Fruit fly (Drosophila melanogaster) whole organism, adult: ENCODE data around the gene CG31706.

Source experiments
- CG12768 ChIP-seq: fragments of 200-800 bp; sonication (Bioruptor generic); optimal IDR thresholded peaks from 2 replicates; lab custom pipeline; 2017; ENCODE audit warnings: missing biosample characterization, missing genetic modification characterization, mild to moderate bottlenecking, moderate library complexity, missing genetic modification reagents
- CG1620 ChIP-seq: fragments of 200-800 bp; sonication (Bioruptor generic); optimal IDR thresholded peaks from 2 replicates; lab custom pipeline; 2016; ENCODE audit warnings: missing biosample characterization, missing genetic modification characterization
- CG33017 ChIP-seq: fragments of 200-800 bp; sonication (Bioruptor generic); optimal IDR thresholded peaks from 2 replicates; lab custom pipeline; 2018; ENCODE audit warnings: missing biosample characterization, mild to moderate bottlenecking, missing genetic modification characterization, moderate library complexity
- CG7101 ChIP-seq: fragments of 200-800 bp; sonication (Bioruptor generic); optimal IDR thresholded peaks from 2 replicates; lab custom pipeline; 2018; ENCODE audit warnings: missing biosample characterization, mild to moderate bottlenecking, missing genetic modification characterization, moderate library complexity
- Mnt ChIP-seq: fragments of 200-800 bp; sonication (Bioruptor generic); optimal IDR thresholded peaks from 2 replicates; lab custom pipeline; 2016; ENCODE audit warnings: missing biosample characterization, mild to moderate bottlenecking, missing genetic modification characterization
- cic ChIP-seq: fragments of 200-800 bp; sonication (Bioruptor generic); optimal IDR thresholded peaks from 2 replicates; lab custom pipeline; 2017; ENCODE audit warnings: missing biosample characterization, mild to moderate bottlenecking, missing genetic modification characterization, moderate library complexity
- kay ChIP-seq: fragments of 200-800 bp; sonication (Bioruptor generic); peaks from one replicate; lab custom pipeline; 2016; ENCODE audit warnings: missing biosample characterization, missing genetic modification characterization, borderline replicate concordance
- toe ChIP-seq: fragments of 200-800 bp; sonication (Bioruptor generic); optimal IDR thresholded peaks from 2 replicates; lab custom pipeline; 2016; ENCODE audit warnings: missing biosample characterization, missing genetic modification characterization

- TF ChIP-seq kay (GFP tag; lab: Kevin White, UChicago) (peak; percentile 21), CG1620 (GFP tag; lab: Kevin White, UChicago) (no peak), CG33017 (peak; percentile 5), cic (GFP tag; lab: Kevin White, UChicago) (peak; percentile 22), CG12768 (peak; percentile 75), CG7101 (tag; lab: Kevin White, UChicago) (peak; percentile 60), toe (GFP tag; lab: Kevin White, UChicago) (peak; percentile 38), Mnt (GFP tag; lab: Kevin White, UChicago) (no peak)
Measured at dm6 chr2L:11528129-11528589, 2.7 kb downstream of the CG31706 start, which contains the start of gene CG31705.
